Fruit fly (Drosophila melanogaster) whole organism, embryonic: ENCODE measurements around the gene CG13056.

Source experiments
- CG14441 ChIP-seq: fragments of 200-800 bp; sonication (Bioruptor generic); IDR thresholded peaks from 2 replicates; pipeline ENCODE4 v1.3.6; 2022; ENCODE audit warnings: missing biosample characterization, missing genetic modification characterization
- CG16779 ChIP-seq: fragments of 200-800 bp; sonication (Bioruptor generic); IDR thresholded peaks from 2 replicates; pipeline ENCODE4 v1.3.6; 2022; ENCODE audit warnings: missing biosample characterization, missing genetic modification characterization
- CG31365 ChIP-seq: fragments of 200-800 bp; sonication (Bioruptor generic); optimal IDR thresholded peaks from 2 replicates; lab custom pipeline; 2018; ENCODE audit warnings: missing biosample characterization, mild to moderate bottlenecking, missing genetic modification characterization
- CG3726 ChIP-seq: fragments of 200-800 bp; sonication (Bioruptor generic); IDR thresholded peaks from 3 replicates; pipeline ENCODE4, ENCODE4 v1.3.6; 2022; ENCODE audit warnings: missing biosample characterization, missing genetic modification characterization
- Lpt ChIP-seq: fragments of >200 bp; optimal IDR thresholded peaks from 2 replicates; lab custom pipeline; 2018; ENCODE audit warnings: missing biosample characterization, missing genetic modification characterization
- Rx ChIP-seq: fragments of 200-800 bp; sonication (Bioruptor generic); IDR thresholded peaks from 2 replicates; pipeline ENCODE4 v1.3.6; 2022; ENCODE audit warnings: missing biosample characterization, missing genetic modification characterization
- cato ChIP-seq: fragments of 200-800 bp; sonication (Bioruptor generic); optimal IDR thresholded peaks from 2 replicates; lab custom pipeline; 2016; ENCODE audit warnings: missing biosample characterization, missing genetic modification characterization, borderline replicate concordance
- ems ChIP-seq: fragments of 200-800 bp; sonication (Bioruptor generic); optimal IDR thresholded peaks from 3 replicates; lab custom pipeline; 2016; ENCODE audit warnings: missing biosample characterization, missing genetic modification characterization
- ken ChIP-seq: fragments of 200-800 bp; sonication (Bioruptor generic); IDR thresholded peaks from 3 replicates; pipeline ENCODE4 v1.3.6; 2022; ENCODE audit warnings: missing biosample characterization, missing genetic modification characterization

dm6 chr3L:16290850-16291249 is 42.3 kb upstream of the CG13056 start, which contains the start of gene CG13045:
- TF ChIP-seq Rx (GFP tag; lab: Robert Waterston, UW) (no peak), cato (GFP tag; lab: Kevin White, UChicago) (no peak), CG31365 (tag; lab: Kevin White, UChicago) (no peak), Lpt (GFP tag; lab: Kevin White, UChicago) (no peak), CG14441 (no peak), CG3726 (GFP tag; lab: Robert Waterston, UW) (no peak), ems (GFP tag; lab: Kevin White, UChicago) (no peak), CG16779 (GFP tag; lab: Robert Waterston, UW) (no peak), ken (GFP tag; lab: Robert Waterston, UW) (no peak)
